Fruit fly (Drosophila melanogaster): ENCODE measurements around the gene Helz.

The Helz gene

DNA sequence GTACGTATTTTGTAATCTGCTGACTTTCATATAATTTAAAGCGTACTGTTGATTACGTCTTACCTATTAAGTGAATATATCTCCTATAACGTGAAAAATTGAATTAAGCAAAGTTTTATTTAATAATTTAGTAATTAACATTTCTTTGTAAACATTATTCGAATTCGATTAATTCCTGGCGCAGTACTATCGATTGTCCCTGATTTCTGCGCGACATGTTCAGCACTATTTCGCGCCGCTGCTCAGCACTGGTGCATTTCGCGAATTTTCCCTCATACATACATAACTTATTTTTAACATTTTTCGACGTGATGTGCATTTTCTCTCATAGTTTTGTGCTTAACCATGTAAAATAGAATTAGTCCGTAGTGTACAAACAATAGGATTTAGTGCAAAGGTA lies at the start of gene Helz:
Gene Helz, plus strand, starts transcription at position 260 of the 400 bp plus-strand sequence.
- TF ChIP-seq CG4496 (GFP tag; IDR thresholded peaks at IDR 0.05) (no peak), CG32121 (GFP tag; IDR thresholded peaks at IDR 0.05) (no peak), fd96Ca (GFP tag; IDR thresholded peaks at IDR 0.05) (no peak), Pif1A (GFP tag; optimal IDR thresholded peaks at IDR 0.05) (no peak), CG8159 (tag; optimal IDR thresholded peaks at IDR 0.05) (no peak), EcR (GFP tag; optimal IDR thresholded peaks at IDR 0.05) (no peak), CG12605 (GFP tag; IDR thresholded peaks at IDR 0.05) (no peak), gl (tag; optimal IDR thresholded peaks at IDR 0.05) (no peak), CG14655 (GFP tag; optimal IDR thresholded peaks at IDR 0.05) (no peak), CG17806 (tag; optimal IDR thresholded peaks at IDR 0.05) (no peak), Snoo (tag; optimal IDR thresholded peaks at IDR 0.05) (no peak), CG8301 (tag; optimal IDR thresholded peaks at IDR 0.05) (no peak), Pif1B (GFP tag; optimal IDR thresholded peaks at IDR 0.05) (no peak), rn (GFP tag; IDR thresholded peaks at IDR 0.05) (no peak), Ets98B (GFP tag; IDR thresholded peaks at IDR 0.05) (no peak), CG15710 (tag; optimal IDR thresholded peaks at IDR 0.05) (no peak), CG10348 (GFP tag; IDR thresholded peaks at IDR 0.05) (no peak), CG34367 (tag; optimal IDR thresholded peaks at IDR 0.05) (no peak), D1 (tag; optimal IDR thresholded peaks at IDR 0.05) (no peak), CG9948 (tag; optimal IDR thresholded peaks at IDR 0.05) (no peak)

DNA sequence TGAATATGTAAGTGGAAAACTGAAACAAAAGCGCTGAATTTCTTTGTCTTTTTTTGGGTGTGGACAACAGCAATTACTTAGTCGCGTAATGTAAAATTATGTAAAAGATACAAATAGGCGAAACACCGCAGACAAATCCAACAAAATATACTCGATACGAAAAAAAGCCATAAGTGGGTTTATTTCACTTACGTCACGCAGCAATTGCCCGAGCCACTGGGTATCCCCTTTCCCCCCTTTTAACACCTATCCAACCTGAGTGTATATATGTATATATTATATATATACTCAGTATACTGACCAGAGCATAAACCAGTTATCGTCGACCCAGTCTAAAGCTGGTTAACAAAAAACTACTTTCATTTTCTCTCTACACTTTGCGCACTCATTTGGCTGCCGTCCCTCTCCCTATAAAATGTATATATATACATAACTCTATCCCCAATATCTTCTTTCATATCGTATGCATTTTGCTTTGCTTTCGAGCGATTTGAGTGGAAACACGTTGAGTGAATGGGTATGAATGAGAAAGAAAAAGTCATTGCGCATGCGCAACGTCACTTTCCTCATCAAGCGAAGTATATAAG lies 46.5 kb upstream of the Helz start:
- TF ChIP-seq CG10348 (GFP tag; IDR thresholded peaks at IDR 0.05) (no peak), EcR (GFP tag; optimal IDR thresholded peaks at IDR 0.05) (peak; percentile 62)

DNA sequence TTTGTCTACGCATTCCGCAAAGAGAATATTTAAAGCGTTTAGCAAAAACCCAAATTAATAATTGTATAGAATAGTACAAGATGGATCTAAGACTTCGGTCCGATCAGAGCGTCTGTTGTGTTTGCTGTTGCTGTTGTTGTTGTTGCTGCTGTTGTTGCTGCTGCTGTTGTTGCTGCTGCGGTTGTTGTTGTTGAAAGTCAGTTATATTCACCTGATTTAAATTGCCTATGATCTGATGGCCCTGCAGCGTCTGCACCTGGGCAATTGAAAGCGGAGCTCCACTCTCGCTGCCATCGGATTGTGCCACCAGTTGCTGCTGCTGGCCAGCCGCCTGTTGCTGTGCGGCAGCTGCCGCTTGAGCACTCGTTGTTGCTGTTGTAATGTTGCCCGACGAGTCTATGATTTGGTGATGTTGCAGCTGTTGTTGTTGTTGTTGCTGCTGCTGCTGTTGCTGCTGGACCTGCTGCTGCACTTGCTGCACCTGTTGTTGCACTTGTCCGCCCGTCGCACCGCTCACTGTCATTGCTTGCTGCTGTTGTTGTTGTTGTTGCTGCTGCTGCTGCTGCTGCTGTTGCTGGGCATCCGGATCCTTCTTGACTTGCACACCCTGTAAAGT lies 38.6 kb upstream of the Helz start:
- TF ChIP-seq CG9948 (tag; optimal IDR thresholded peaks at IDR 0.05) (no peak), EcR (GFP tag; optimal IDR thresholded peaks at IDR 0.05) (no peak), Pif1A (GFP tag; optimal IDR thresholded peaks at IDR 0.05) (no peak), CG8301 (tag; optimal IDR thresholded peaks at IDR 0.05) (no peak), CG17806 (tag; optimal IDR thresholded peaks at IDR 0.05) (no peak), CG32121 (GFP tag; IDR thresholded peaks at IDR 0.05) (no peak), gl (tag; optimal IDR thresholded peaks at IDR 0.05) (no peak), CG8159 (tag; optimal IDR thresholded peaks at IDR 0.05) (no peak), Ets98B (GFP tag; IDR thresholded peaks at IDR 0.05) (no peak), CG12605 (GFP tag; IDR thresholded peaks at IDR 0.05) (no peak)

DNA sequence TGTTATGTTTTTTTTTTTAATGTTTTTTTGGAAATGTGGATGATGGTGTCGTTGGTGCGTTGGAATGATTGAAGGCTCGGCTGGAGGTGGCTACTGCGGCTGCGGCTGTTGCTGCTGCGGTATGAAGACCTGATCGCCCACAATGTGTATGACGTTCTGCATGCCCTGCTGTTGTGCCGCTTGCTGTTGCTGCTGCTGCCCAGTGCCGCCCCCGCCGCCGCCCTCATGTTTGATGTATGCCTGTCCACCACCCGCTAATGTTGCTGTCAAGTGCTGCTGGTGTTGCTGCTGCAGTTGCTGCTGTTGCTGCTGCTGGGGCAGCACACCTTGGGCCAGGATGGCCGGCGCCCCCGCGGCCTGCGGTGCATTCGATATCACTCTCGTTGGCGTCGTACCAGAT lies 36.9 kb upstream of the Helz start:
- no peak for TF ChIP-seq CG13204 (GFP tag; optimal IDR thresholded peaks at IDR 0.05)

DNA sequence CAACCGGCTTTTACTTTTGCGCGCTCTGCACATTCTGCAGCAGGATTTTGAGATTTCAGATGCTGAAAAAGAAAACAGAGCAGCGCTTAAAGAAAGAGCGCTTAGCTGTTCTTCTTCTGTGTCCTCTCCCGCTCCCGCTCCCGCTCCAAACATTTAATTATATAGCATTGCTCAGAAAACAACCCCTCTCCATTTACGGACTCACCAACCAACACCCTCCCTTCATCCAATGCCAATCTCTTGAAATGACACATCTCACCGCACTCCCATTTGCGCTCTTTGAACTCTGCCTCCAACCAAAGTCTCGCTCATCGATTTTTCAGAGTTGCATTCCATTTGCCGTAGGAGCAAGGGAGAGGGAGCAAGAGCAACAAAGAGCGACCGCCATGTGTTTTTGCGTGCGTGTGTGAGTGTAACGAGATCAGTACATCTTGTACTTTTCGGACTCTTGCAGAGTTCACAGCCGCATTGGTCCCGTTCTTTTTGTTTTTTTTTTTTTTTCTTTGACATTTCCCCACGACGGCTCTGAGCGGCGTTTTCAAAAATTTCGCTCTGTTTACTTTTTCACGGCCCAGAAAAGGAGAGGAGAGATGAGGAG lies 34.6 kb upstream of the Helz start:
- TF ChIP-seq CG8301 (tag; optimal IDR thresholded peaks at IDR 0.05): no peak
- no peak for TF ChIP-seq rn (GFP tag; IDR thresholded peaks at IDR 0.05)
- TF ChIP-seq CG32121 (GFP tag; IDR thresholded peaks at IDR 0.05): 0 out of 2 replicates have a peak, but pooled peaks have one; percentile 9
- peak; percentile 40; the same call in 1 of the 3 replicates for TF ChIP-seq CG4496 (GFP tag; IDR thresholded peaks at IDR 0.05)
- peak; percentile 65; the same call in 1 of the 2 replicates for TF ChIP-seq CG12605 (GFP tag; IDR thresholded peaks at IDR 0.05)
- no peak for TF ChIP-seq D1 (tag; optimal IDR thresholded peaks at IDR 0.05)
- TF ChIP-seq Pif1A (GFP tag; optimal IDR thresholded peaks at IDR 0.05): peak; percentile 73
- no peak for TF ChIP-seq CG9948 (tag; optimal IDR thresholded peaks at IDR 0.05)
- TF ChIP-seq CG17806 (tag; optimal IDR thresholded peaks at IDR 0.05): no peak
- no peak for TF ChIP-seq CG15710 (tag; optimal IDR thresholded peaks at IDR 0.05)
- TF ChIP-seq Ets98B (GFP tag; IDR thresholded peaks at IDR 0.05): peak; percentile 32; the same call in 1 of the 2 replicates
- no peak for TF ChIP-seq CG34367 (tag; optimal IDR thresholded peaks at IDR 0.05)
- TF ChIP-seq Pif1B (GFP tag; optimal IDR thresholded peaks at IDR 0.05): peak; percentile 57
- TF ChIP-seq CG14655 (GFP tag; optimal IDR thresholded peaks at IDR 0.05): no peak
- peak; percentile 84 for TF ChIP-seq EcR (GFP tag; optimal IDR thresholded peaks at IDR 0.05)
- TF ChIP-seq gl (tag; optimal IDR thresholded peaks at IDR 0.05): peak; percentile 67
- peak; percentile 74; the same call in 1 of the 3 replicates for TF ChIP-seq fd96Ca (GFP tag; IDR thresholded peaks at IDR 0.05)
- peak; percentile 6 for TF ChIP-seq Snoo (tag; optimal IDR thresholded peaks at IDR 0.05)
- peak; percentile 80 for TF ChIP-seq CG13204 (GFP tag; optimal IDR thresholded peaks at IDR 0.05)

DNA sequence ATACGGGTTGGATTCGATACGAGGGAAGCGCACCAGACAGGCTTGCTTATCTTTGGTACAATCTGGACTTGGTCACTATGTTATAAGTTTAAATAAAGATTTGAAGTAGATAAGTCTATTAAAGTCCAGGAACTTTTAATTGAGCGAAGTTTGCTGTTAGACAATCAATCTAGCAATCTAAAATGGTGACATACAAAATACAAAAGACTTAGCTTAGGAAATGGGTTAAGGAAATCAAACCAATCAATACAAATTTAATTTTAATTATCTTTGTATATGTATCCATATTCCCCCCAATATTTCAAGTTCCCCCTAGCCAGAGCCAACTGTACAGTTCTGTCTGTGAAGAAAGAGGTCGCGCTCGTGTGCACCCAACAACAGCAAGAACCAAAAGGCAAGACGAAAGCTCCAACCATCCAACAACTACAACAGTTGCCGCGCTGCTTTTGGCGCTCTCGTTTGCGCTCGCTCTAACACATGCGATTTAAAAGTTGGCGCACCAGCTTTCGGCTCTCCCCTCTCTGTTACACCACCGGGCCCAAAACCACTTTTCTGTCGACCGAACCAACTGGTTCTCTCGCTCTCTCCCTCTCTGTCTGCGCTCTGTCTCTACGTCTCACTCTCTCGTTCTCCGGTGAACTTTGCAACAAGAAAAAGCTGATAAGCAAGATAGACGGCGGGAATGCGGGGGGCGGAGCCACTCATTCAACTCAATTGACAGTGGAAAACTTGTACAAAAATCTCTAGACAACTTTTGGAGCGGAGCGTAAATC lies 33.6 kb upstream of the Helz start:
- peak; percentile 68 for TF ChIP-seq CG10348 (GFP tag; IDR thresholded peaks at IDR 0.05)
- TF ChIP-seq EcR (GFP tag; optimal IDR thresholded peaks at IDR 0.05): peak; percentile 93
- TF ChIP-seq Pif1A (GFP tag; optimal IDR thresholded peaks at IDR 0.05): peak; percentile 82
- peak; percentile 85 for TF ChIP-seq CG17806 (tag; optimal IDR thresholded peaks at IDR 0.05)
- TF ChIP-seq CG8301 (tag; optimal IDR thresholded peaks at IDR 0.05): peak; percentile 88
- TF ChIP-seq CG15710 (tag; optimal IDR thresholded peaks at IDR 0.05): peak; percentile 87
- TF ChIP-seq rn (GFP tag; IDR thresholded peaks at IDR 0.05): peak; percentile 17
- TF ChIP-seq gl (tag; optimal IDR thresholded peaks at IDR 0.05): peak; percentile 82
- TF ChIP-seq CG34367 (tag; optimal IDR thresholded peaks at IDR 0.05): peak; percentile 75
- TF ChIP-seq CG12605 (GFP tag; IDR thresholded peaks at IDR 0.05): peak; percentile 75
- peak; percentile 68 for TF ChIP-seq Snoo (tag; optimal IDR thresholded peaks at IDR 0.05)
- TF ChIP-seq Pif1B (GFP tag; optimal IDR thresholded peaks at IDR 0.05): peak; percentile 49
- peak; percentile 81 for TF ChIP-seq CG9948 (tag; optimal IDR thresholded peaks at IDR 0.05)
- TF ChIP-seq fd96Ca (GFP tag; IDR thresholded peaks at IDR 0.05): peak; percentile 73
- TF ChIP-seq CG8159 (tag; optimal IDR thresholded peaks at IDR 0.05): peak; percentile 89
- TF ChIP-seq CG13204 (GFP tag; optimal IDR thresholded peaks at IDR 0.05): peak; percentile 84
- TF ChIP-seq CG14655 (GFP tag; optimal IDR thresholded peaks at IDR 0.05): peak; percentile 93
- TF ChIP-seq CG4496 (GFP tag; IDR thresholded peaks at IDR 0.05): peak; percentile 65; the same call in 2 of the 3 replicates
- TF ChIP-seq Ets98B (GFP tag; IDR thresholded peaks at IDR 0.05): peak; percentile 59
- peak; percentile 70 for TF ChIP-seq D1 (tag; optimal IDR thresholded peaks at IDR 0.05)
- TF ChIP-seq CG32121 (GFP tag; IDR thresholded peaks at IDR 0.05): peak; percentile 69

Data from whole organism, pupa.